Fruit fly (Drosophila melanogaster): ENCODE data around the gene Dref.

The Dref gene

DNA sequence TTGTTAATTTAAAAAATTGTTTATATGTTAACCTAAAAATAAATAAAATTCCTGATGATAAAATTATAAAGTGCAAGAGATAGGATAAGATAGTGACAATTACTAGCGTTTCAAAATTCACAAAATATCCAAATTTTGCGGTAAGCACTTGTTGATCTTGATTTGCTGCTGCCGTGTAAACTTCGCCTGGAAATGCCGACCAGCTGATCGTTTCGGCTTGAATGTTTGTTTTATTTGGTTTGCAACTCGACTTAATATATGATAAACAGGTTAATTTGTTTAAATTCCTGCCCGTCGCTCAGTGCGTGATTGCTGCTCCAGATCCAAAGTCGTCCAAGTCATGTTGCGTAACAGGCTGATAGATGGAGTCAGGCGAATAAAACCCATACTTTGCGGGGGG, 45.6 kb downstream of the Dref start, which contains the start of gene CG4592 (continued):
- TF ChIP-seq abd-A (tag; optimal IDR thresholded peaks at IDR 0.05) (no peak), CG9609 (GFP tag; optimal IDR thresholded peaks at IDR 0.05) (peak; percentile 6), Vsx1 (GFP tag; optimal IDR thresholded peaks at IDR 0.05) (no peak), pan (optimal IDR thresholded peaks at IDR 0.05) (no peak), pan (GFP tag; optimal IDR thresholded peaks at IDR 0.05 in 1 of 2, IDR thresholded peaks at IDR 0.05 in 1 of 2) (peak in 1 of 2 experiments; percentile 73), Ada2b (GFP tag; IDR thresholded peaks at IDR 0.05) (peak; percentile 66), tin (GFP tag; optimal IDR thresholded peaks at IDR 0.05) (peak; percentile 57), E2f2 (GFP tag; IDR thresholded peaks at IDR 0.05) (peak; percentile 60), CG2199 (GFP tag; IDR thresholded peaks at IDR 0.05) (no peak), nmo (GFP tag; optimal IDR thresholded peaks at IDR 0.05) (peak; percentile 56), Dfd (GFP tag; optimal IDR thresholded peaks at IDR 0.05) (no peak), CG17186 (GFP tag; optimal IDR thresholded peaks at IDR 0.05) (no peak), disco-r (GFP tag; optimal IDR thresholded peaks at IDR 0.05) (no peak), CG31388 (GFP tag; optimal IDR thresholded peaks at IDR 0.05) (no peak), CG18764 (GFP tag; optimal IDR thresholded peaks at IDR 0.05) (no peak), pnt (GFP tag; optimal IDR thresholded peaks at IDR 0.05) (no peak), ttk (GFP tag; IDR thresholded peaks at IDR 0.05) (no peak), NFAT (GFP tag; IDR thresholded peaks at IDR 0.05) (peak; percentile 60), en (GFP tag; optimal IDR thresholded peaks at IDR 0.05) (no peak), CG11695 (GFP tag; IDR thresholded peaks at IDR 0.05) (peak; percentile 39; the same call in 1 of the 3 replicates), sim (GFP tag; IDR thresholded peaks at IDR 0.05) (no peak), Kr (GFP tag; optimal IDR thresholded peaks at IDR 0.05) (no peak), crol (GFP tag; IDR thresholded peaks at IDR 0.05) (no peak), CG2889 (GFP tag; IDR thresholded peaks at IDR 0.05) (no peak), prd (optimal IDR thresholded peaks at IDR 0.05) (no peak), prd (GFP tag; IDR thresholded peaks at IDR 0.05) (peak; percentile 53; the same call in 2 of the 3 replicates), ap (GFP tag; IDR thresholded peaks at IDR 0.05) (0 out of 2 replicates have a peak, but pooled peaks have one; percentile 21), otp (GFP tag; IDR thresholded peaks at IDR 0.05) (peak; percentile 67; the same call in 1 of the 3 replicates), CG1529 (GFP tag; optimal IDR thresholded peaks at IDR 0.05) (no peak), CG2129 (GFP tag; IDR thresholded peaks at IDR 0.05; ENCODE audit: partially characterized antibody) (no peak), crc (GFP tag; optimal IDR thresholded peaks at IDR 0.05) (no peak), lov (optimal IDR thresholded peaks at IDR 0.05) (no peak), lov (GFP tag; IDR thresholded peaks at IDR 0.05) (0 out of 3 replicates have a peak, but pooled peaks have one; percentile 27), Dll (GFP tag; IDR thresholded peaks at IDR 0.05; ENCODE audit: partially characterized antibody) (no peak), CHES-1-like (GFP tag; optimal IDR thresholded peaks at IDR 0.05) (no peak), CG4282 (GFP tag; optimal IDR thresholded peaks at IDR 0.05) (no peak), CG8359 (GFP tag; optimal IDR thresholded peaks at IDR 0.05; ENCODE audit: borderline replicate concordance) (no peak), Med (GFP tag) (peak; percentile 93), Gug (GFP tag; IDR thresholded peaks at IDR 0.05) (no peak), CG8765 (GFP tag; IDR thresholded peaks at IDR 0.05) (no peak), CG34224 (GFP tag; IDR thresholded peaks at IDR 0.05; ENCODE audit: partially characterized antibody) (0 out of 3 replicates have a peak, but pooled peaks have one; percentile 29), CG3726 (GFP tag; IDR thresholded peaks at IDR 0.05) (no peak), Ptx1 (GFP tag; IDR thresholded peaks at IDR 0.05) (peak; percentile 43), CG17912 (GFP tag; optimal IDR thresholded peaks at IDR 0.05) (no peak), CG14050 (GFP tag; IDR thresholded peaks at IDR 0.05) (0 out of 3 replicates have a peak, but pooled peaks have one; percentile 32), Myb (GFP tag; optimal IDR thresholded peaks at IDR 0.05) (peak; percentile 15), hkb (optimal IDR thresholded peaks at IDR 0.05) (no peak), hkb (GFP tag; IDR thresholded peaks at IDR 0.05) (peak; percentile 84), stwl (tag; optimal IDR thresholded peaks at IDR 0.05) (no peak), CG2202 (tag; optimal IDR thresholded peaks at IDR 0.05) (no peak), ash1 (GFP tag; optimal IDR thresholded peaks at IDR 0.05) (no peak), bigmax (GFP tag; optimal IDR thresholded peaks at IDR 0.05) (peak; percentile 60), PHDP (tag; optimal IDR thresholded peaks at IDR 0.05) (no peak)

Data from whole organism, embryonic.